Worm (Caenorhabditis elegans): Measurements from ENCODE around the gene ZC443.1.

ce11 chrV:12827219-12827618 lies 17.3 kb upstream of the ZC443.1 start, which contains the start of gene ugt-15:
- TF ChIP-seq med-1 (GFP tag; optimal IDR thresholded peaks at IDR 0.05; ENCODE audit: insufficient read depth) (no peak), klf-2 (GFP tag; conservative IDR thresholded peaks at IDR 0.05) (no peak), cog-1 (tag; optimal IDR thresholded peaks at IDR 0.05) (no peak), ztf-23 (GFP tag; IDR thresholded peaks at IDR 0.05) (no peak), flt-1 (GFP tag; IDR thresholded peaks at IDR 0.05) (no peak), tab-1 (GFP tag; IDR thresholded peaks at IDR 0.05) (no peak)

Measured in whole organism, midembryonic.